Fruit fly (Drosophila melanogaster) whole organism, prepupa: ENCODE results near the gene PNKP.

Source experiments
- Blimp-1 ChIP-seq: fragments of 200-800 bp; sonication (Bioruptor generic); optimal IDR thresholded peaks from 3 replicates; lab custom pipeline; 2017; ENCODE audit warnings: missing biosample characterization, missing genetic modification characterization, mild to moderate bottlenecking, moderate library complexity, missing genetic modification reagents
- CG10669 ChIP-seq: fragments of 200-800 bp; sonication (Bioruptor generic); optimal IDR thresholded peaks from 3 replicates; lab custom pipeline; 2018; ENCODE audit warnings: missing biosample characterization, mild to moderate bottlenecking, missing genetic modification characterization, moderate library complexity
- CG11294 ChIP-seq: fragments of 200-800 bp; sonication (Bioruptor generic); IDR thresholded peaks from 2 replicates; pipeline ENCODE4 v1.3.6; 2022; ENCODE audit warnings: missing biosample characterization, missing genetic modification characterization
- CG15336 ChIP-seq: fragments of 200-800 bp; sonication (Bioruptor generic); IDR thresholded peaks from 2 replicates; pipeline ENCODE4 v1.3.6; 2022; ENCODE audit warnings: missing biosample characterization, missing genetic modification characterization
- CG6792 ChIP-seq: fragments of 200-800 bp; sonication (Bioruptor generic); optimal IDR thresholded peaks from 3 replicates; lab custom pipeline; 2016; ENCODE audit warnings: missing biosample characterization, missing genetic modification characterization
- Eip75B ChIP-seq: fragments of 200-800 bp; sonication (Bioruptor generic); optimal IDR thresholded peaks from 3 replicates; lab custom pipeline; 2016; ENCODE audit warnings: missing biosample characterization, missing genetic modification characterization
- Hr38 ChIP-seq: sonication (Bioruptor generic); optimal IDR thresholded peaks from 2 replicates; lab custom pipeline; 2016; ENCODE audit warnings: missing biosample characterization, missing genetic modification characterization
- Lpt ChIP-seq: fragments of 200-800 bp; sonication (Bioruptor generic); optimal IDR thresholded peaks from 3 replicates; lab custom pipeline; 2016; ENCODE audit warnings: missing biosample characterization, missing genetic modification characterization
- Smox ChIP-seq: fragments of 200-800 bp; sonication (Bioruptor generic); optimal IDR thresholded peaks from 3 replicates; lab custom pipeline; 2016; ENCODE audit warnings: missing biosample characterization, missing genetic modification characterization
- Sox14 ChIP-seq: fragments of 200-800 bp; sonication (Bioruptor generic); optimal IDR thresholded peaks from 3 replicates; lab custom pipeline; 2016; ENCODE audit warnings: missing biosample characterization, missing genetic modification characterization
- eg ChIP-seq: fragments of 200-800 bp; sonication (Bioruptor generic); IDR thresholded peaks from 3 replicates; pipeline ENCODE4 v1.3.6; 2022; ENCODE audit warnings: missing biosample characterization, missing genetic modification characterization
- svp ChIP-seq: fragments of 200-800 bp; sonication (Bioruptor generic); peaks from one replicate; lab custom pipeline; 2016; ENCODE audit warnings: missing biosample characterization, missing genetic modification characterization
- vri ChIP-seq: fragments of 200-800 bp; sonication (Bioruptor generic); optimal IDR thresholded peaks from 3 replicates; lab custom pipeline; 2016; ENCODE audit warnings: missing biosample characterization, mild to moderate bottlenecking, missing genetic modification characterization

DNA sequence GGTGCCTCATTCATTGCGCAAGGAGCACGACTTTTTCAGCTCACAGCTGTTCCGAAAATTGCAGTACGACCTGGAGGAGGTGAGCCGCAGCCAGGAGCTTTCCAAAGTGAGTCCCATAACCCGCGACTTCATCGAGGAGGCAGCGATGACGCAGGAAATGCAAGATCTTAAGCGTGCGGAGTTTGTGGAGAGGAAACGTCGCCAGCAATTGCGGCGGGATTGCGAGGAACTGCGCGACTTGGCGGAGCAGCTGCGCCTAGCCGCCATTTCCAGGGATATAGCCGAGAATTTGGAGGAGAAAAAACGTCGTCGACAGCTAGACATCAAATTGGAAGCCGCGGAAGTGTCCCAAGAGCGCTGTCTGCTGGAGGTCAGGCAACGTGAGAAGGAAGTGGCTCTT lies 4.5 kb upstream of the PNKP start:
- TF ChIP-seq vri (no peak), Sox14 (no peak), svp (GFP tag; lab: Kevin White, UChicago) (no peak), CG10669 (no peak), eg (no peak), Eip75B (no peak), CG15336 (no peak), CG11294 (GFP tag; lab: Robert Waterston, UW) (no peak), CG6792 (no peak), Hr38 (GFP tag; lab: Kevin White, UChicago) (no peak), Lpt (GFP tag; lab: Kevin White, UChicago) (no peak), Blimp-1 (GFP tag; lab: Kevin White, UChicago) (no peak), Smox (GFP tag; lab: Kevin White, UChicago) (no peak)
